Fruit fly (Drosophila melanogaster) whole organism, embryonic: ENCODE data around the gene CG3071.
A peak's percentile ranks its signal among the peaks of the same experiment; 100 is the strongest.

Experiments
- ATbp ChIP-seq: fragments of 200-800 bp; sonication (Bioruptor generic); optimal IDR thresholded peaks from 2 replicates; lab custom pipeline; 2017; ENCODE audit warnings: missing biosample characterization, mild to moderate bottlenecking, missing genetic modification characterization, missing genetic modification reagents
- B-H1 ChIP-seq: fragments of 200-800 bp; sonication (Bioruptor generic); IDR thresholded peaks from 3 replicates; pipeline ENCODE4 v1.3.6; 2022; ENCODE audit warnings: missing biosample characterization, missing genetic modification characterization
- BEAF-32 ChIP-seq: fragments of 200-800 bp; sonication (Bioruptor generic); optimal IDR thresholded peaks from 3 replicates; lab custom pipeline; 2017; ENCODE audit warnings: missing biosample characterization, missing genetic modification characterization, mild to moderate bottlenecking, moderate library complexity, missing genetic modification reagents
- Bgb ChIP-seq: fragments of 200-800 bp; sonication (Bioruptor generic); IDR thresholded peaks from 2 replicates; pipeline ENCODE4 v1.3.6; 2022; ENCODE audit warnings: missing biosample characterization, missing genetic modification characterization; ENCODE audit not compliant: partially characterized antibody
- CG10565 ChIP-seq: fragments of 200-800 bp; sonication (Bioruptor generic); optimal IDR thresholded peaks from 3 replicates; lab custom pipeline; 2016; ENCODE audit warnings: missing biosample characterization, mild to moderate bottlenecking, missing genetic modification characterization
- CG11723 ChIP-seq: fragments of 200-800 bp; sonication (Bioruptor generic); optimal IDR thresholded peaks from 2 replicates; lab custom pipeline; 2017; ENCODE audit warnings: missing biosample characterization, mild to moderate bottlenecking, missing genetic modification characterization
- CG14667 ChIP-seq: fragments of 200-800 bp; sonication (Bioruptor generic); IDR thresholded peaks from 2 replicates; pipeline ENCODE4 v1.3.6; 2022; ENCODE audit warnings: missing biosample characterization, missing genetic modification characterization
- CG17361 ChIP-seq: fragments of 200-800 bp; sonication (Bioruptor generic); IDR thresholded peaks from 3 replicates; pipeline ENCODE4 v1.3.6; 2022; ENCODE audit warnings: missing biosample characterization, missing genetic modification characterization
- CG17829 ChIP-seq: fragments of 200-800 bp; optimal IDR thresholded peaks from 2 replicates; lab custom pipeline; 2019; ENCODE audit warnings: missing biosample characterization, mild to moderate bottlenecking, missing genetic modification characterization, moderate library complexity
- CG18599 ChIP-seq: fragments of 200-800 bp; sonication (Bioruptor generic); optimal IDR thresholded peaks from 3 replicates; lab custom pipeline; 2017; ENCODE audit warnings: missing biosample characterization, missing genetic modification characterization, mild to moderate bottlenecking, moderate library complexity, missing genetic modification reagents
- CG2889 ChIP-seq: fragments of 200-800 bp; sonication (Bioruptor generic); IDR thresholded peaks from 3 replicates; pipeline ENCODE4 v1.3.6; 2022; ENCODE audit warnings: missing biosample characterization, missing genetic modification characterization
- CG31224 ChIP-seq: fragments of 200-800 bp; sonication (Bioruptor generic); IDR thresholded peaks from 2 replicates; pipeline ENCODE4 v1.3.6; 2022; ENCODE audit warnings: missing biosample characterization, missing genetic modification characterization
- CG32767 ChIP-seq: fragments of 200-800 bp; sonication (Bioruptor generic); IDR thresholded peaks from 2 replicates; pipeline ENCODE4 v1.3.6; 2022; ENCODE audit warnings: missing biosample characterization, missing genetic modification characterization
- CG42726 ChIP-seq: fragments of 200-800 bp; sonication (Bioruptor generic); IDR thresholded peaks from 2 replicates; pipeline ENCODE4 v1.3.6; 2022; ENCODE audit warnings: missing biosample characterization, missing genetic modification characterization; ENCODE audit not compliant: partially characterized antibody
- CG4404 ChIP-seq: fragments of 200-800 bp; sonication (Bioruptor generic); IDR thresholded peaks from 2 replicates; pipeline ENCODE4 v1.3.6; 2022; ENCODE audit warnings: missing biosample characterization, missing genetic modification characterization
- CG4707 ChIP-seq: fragments of 200-800 bp; sonication (Bioruptor generic); optimal IDR thresholded peaks from 2 replicates; lab custom pipeline; 2018; ENCODE audit warnings: missing biosample characterization, mild to moderate bottlenecking, missing genetic modification characterization, moderate library complexity
- CG6765 ChIP-seq: fragments of 200-800 bp; sonication (Bioruptor generic); optimal IDR thresholded peaks from 3 replicates; lab custom pipeline; 2017; ENCODE audit warnings: missing biosample characterization, mild to moderate bottlenecking, missing genetic modification characterization
- CG6854 ChIP-seq: fragments of 200-800 bp; sonication (Bioruptor generic); optimal IDR thresholded peaks from 3 replicates; lab custom pipeline; 2017; ENCODE audit warnings: missing biosample characterization, mild to moderate bottlenecking, missing genetic modification characterization
- CG8388 ChIP-seq: fragments of 200-800 bp; sonication (Bioruptor generic); optimal IDR thresholded peaks from 2 replicates; lab custom pipeline; 2019; ENCODE audit warnings: missing biosample characterization, mild to moderate bottlenecking, missing genetic modification characterization, moderate library complexity
- CTCF ChIP-seq: fragments of 200-800 bp; sonication (Bioruptor generic); optimal IDR thresholded peaks from 2 replicates; lab custom pipeline; 2017; ENCODE audit warnings: missing biosample characterization, mild to moderate bottlenecking, missing genetic modification characterization, moderate library complexity
- Chrac-16 ChIP-seq: fragments of 200-800 bp; sonication (Bioruptor generic); optimal IDR thresholded peaks from 3 replicates; lab custom pipeline; 2016; ENCODE audit warnings: missing biosample characterization, missing genetic modification characterization
- Dip2 ChIP-seq: fragments of 200-800 bp; sonication (Bioruptor generic); IDR thresholded peaks from 2 replicates; pipeline ENCODE4 v1.3.6; 2022; ENCODE audit warnings: missing biosample characterization, missing genetic modification characterization
- E2f1 ChIP-seq: fragments of 200-800 bp; sonication (Bioruptor generic); IDR thresholded peaks from 2 replicates; pipeline ENCODE4 v1.3.6; 2022; ENCODE audit warnings: missing biosample characterization, missing genetic modification characterization
- Gsc ChIP-seq: fragments of 200-800 bp; sonication (Bioruptor generic); IDR thresholded peaks from 2 replicates; pipeline ENCODE4 v1.3.6; 2022; ENCODE audit warnings: missing biosample characterization, missing genetic modification characterization
- HLH54F ChIP-seq: fragments of 200-800 bp; sonication (Bioruptor generic); optimal IDR thresholded peaks from 3 replicates; lab custom pipeline; 2016; ENCODE audit warnings: missing biosample characterization, missing genetic modification characterization
- Hmr ChIP-seq: fragments of 200-800 bp; sonication (Bioruptor generic); optimal IDR thresholded peaks from 3 replicates; lab custom pipeline; 2017; ENCODE audit warnings: mild to moderate bottlenecking, missing biosample characterization, missing genetic modification reagents, missing genetic modification characterization
- Meics ChIP-seq: fragments of 200-800 bp; sonication (Bioruptor generic); optimal IDR thresholded peaks from 2 replicates; lab custom pipeline; 2017; ENCODE audit warnings: missing biosample characterization, mild to moderate bottlenecking, missing genetic modification characterization
- Mrtf ChIP-seq: fragments of 200-800 bp; sonication (Bioruptor generic); IDR thresholded peaks from 3 replicates; pipeline ENCODE4 v1.3.6; 2022; ENCODE audit warnings: missing biosample characterization, missing genetic modification characterization
- Nf-YC ChIP-seq: fragments of 200-800 bp; optimal IDR thresholded peaks from 3 replicates; lab custom pipeline; 2019; ENCODE audit warnings: missing biosample characterization, mild to moderate bottlenecking, missing genetic modification characterization, moderate library complexity
- Usf ChIP-seq: fragments of 200-800 bp; sonication (Bioruptor generic); optimal IDR thresholded peaks from 2 replicates; lab custom pipeline; 2017; ENCODE audit warnings: missing genotype, missing biosample characterization, missing genetic modification characterization
- ash1 ChIP-seq: fragments of 200-800 bp; sonication (Bioruptor generic); optimal IDR thresholded peaks from 2 replicates; lab custom pipeline; 2018; ENCODE audit warnings: missing biosample characterization, mild to moderate bottlenecking, missing genetic modification characterization
- btn ChIP-seq: fragments of 200-800 bp; sonication (Bioruptor generic); optimal IDR thresholded peaks from 2 replicates; lab custom pipeline; 2016; ENCODE audit warnings: missing biosample characterization, missing genetic modification characterization
- cad ChIP-seq: fragments of >200 bp; optimal IDR thresholded peaks from 2 replicates; lab custom pipeline; 2017; ENCODE audit warnings: missing biosample characterization, missing genetic modification characterization
- da ChIP-seq: fragments of 200-800 bp; sonication (Bioruptor generic); optimal IDR thresholded peaks from 2 replicates; lab custom pipeline; 2016; ENCODE audit warnings: missing biosample characterization, missing genetic modification characterization
- dati ChIP-seq: fragments of 200-800 bp; sonication (Bioruptor generic); IDR thresholded peaks from 2 replicates; pipeline ENCODE4 v1.3.6; 2022; ENCODE audit warnings: missing biosample characterization, missing genetic modification characterization
- dimm ChIP-seq: fragments of 200-800 bp; sonication (Bioruptor generic); IDR thresholded peaks from 2 replicates; pipeline ENCODE4 v1.3.6; 2022; ENCODE audit warnings: missing biosample characterization, missing genetic modification characterization
- dm ChIP-seq: fragments of 200-800 bp; sonication (Bioruptor generic); optimal IDR thresholded peaks from 3 replicates; lab custom pipeline; 2016; ENCODE audit warnings: missing biosample characterization, missing genetic modification characterization
- fd96Cb ChIP-seq: fragments of 200-800 bp; sonication (Bioruptor generic); optimal IDR thresholded peaks from 2 replicates; lab custom pipeline; 2018; ENCODE audit warnings: missing biosample characterization, mild to moderate bottlenecking, missing genetic modification characterization, moderate library complexity
- gem ChIP-seq: fragments of 200-800 bp; sonication (Bioruptor generic); optimal IDR thresholded peaks from 2 replicates; lab custom pipeline; 2019; ENCODE audit warnings: missing biosample characterization, mild to moderate bottlenecking, missing genetic modification characterization, moderate library complexity
- h ChIP-seq: fragments of >200 bp; optimal IDR thresholded peaks from 2 replicates; lab custom pipeline; 2017
- hb ChIP-seq: fragments of 200-800 bp; sonication (Bioruptor generic); IDR thresholded peaks from 3 replicates; pipeline ENCODE4 v1.3.6; 2022; ENCODE audit warnings: missing biosample characterization, missing genetic modification characterization; ENCODE audit not compliant: partially characterized antibody
- jing ChIP-seq: fragments of 200-800 bp; sonication (Bioruptor generic); optimal IDR thresholded peaks from 2 replicates; lab custom pipeline; 2018; ENCODE audit warnings: missing biosample characterization, mild to moderate bottlenecking, missing genetic modification characterization
- lola ChIP-seq, 3 experiments: fragments of >200 bp in 2 of 3; fragments of 200-800 bp in 1 of 3; sonication (Bioruptor generic) in 1 of 3; optimal IDR thresholded peaks; 2 replicates each; lab custom pipeline; 2017 to 2019; ENCODE audit warnings: missing biosample characterization in 3 of 3, missing genetic modification characterization in 3 of 3, mild to moderate bottlenecking in 1 of 3, moderate library complexity in 1 of 3
- mld ChIP-seq: fragments of 200-800 bp; sonication (Bioruptor generic); IDR thresholded peaks from 3 replicates; pipeline ENCODE4 v1.3.6; 2022; ENCODE audit warnings: missing biosample characterization, missing genetic modification characterization; ENCODE audit not compliant: partially characterized antibody
- org-1 ChIP-seq: fragments of 200-800 bp; sonication (Bioruptor generic); optimal IDR thresholded peaks from 2 replicates; lab custom pipeline; 2017; ENCODE audit warnings: missing biosample characterization, missing genetic modification characterization
- peb ChIP-seq: fragments of 200-800 bp; sonication (Bioruptor generic); IDR thresholded peaks from 2 replicates; pipeline ENCODE4 v1.3.6; 2022; ENCODE audit warnings: missing biosample characterization, missing genetic modification characterization
- pnt ChIP-seq: fragments of 200-800 bp; sonication (Bioruptor generic); optimal IDR thresholded peaks from 3 replicates; lab custom pipeline; 2016; ENCODE audit warnings: missing biosample characterization, missing genetic modification characterization
- pum ChIP-seq: fragments of 200-800 bp; sonication (Bioruptor generic); optimal IDR thresholded peaks from 2 replicates; lab custom pipeline; 2016; ENCODE audit warnings: missing biosample characterization, missing genetic modification characterization
- row ChIP-seq: fragments of 200-800 bp; sonication (Bioruptor generic); IDR thresholded peaks from 3 replicates; pipeline ENCODE4 v1.3.6; 2022; ENCODE audit warnings: missing biosample characterization, missing genetic modification characterization
- sd ChIP-seq: fragments of 200-800 bp; sonication (Bioruptor generic); optimal IDR thresholded peaks from 3 replicates; lab custom pipeline; 2018; ENCODE audit warnings: missing biosample characterization, mild to moderate bottlenecking, missing genetic modification characterization, moderate library complexity
- sens-2 ChIP-seq: fragments of 200-800 bp; sonication (Bioruptor generic); IDR thresholded peaks from 2 replicates; pipeline ENCODE4 v1.3.6; 2022; ENCODE audit warnings: missing biosample characterization, missing genetic modification characterization
- slp2 ChIP-seq: fragments of 200-800 bp; sonication (Bioruptor generic); optimal IDR thresholded peaks from 2 replicates; lab custom pipeline; 2016; ENCODE audit warnings: missing biosample characterization, missing genetic modification characterization
- usp ChIP-seq: fragments of >200 bp; optimal IDR thresholded peaks from 2 replicates; lab custom pipeline; 2017; ENCODE audit warnings: missing biosample characterization, missing genetic modification characterization

The CG3071 gene

DNA sequence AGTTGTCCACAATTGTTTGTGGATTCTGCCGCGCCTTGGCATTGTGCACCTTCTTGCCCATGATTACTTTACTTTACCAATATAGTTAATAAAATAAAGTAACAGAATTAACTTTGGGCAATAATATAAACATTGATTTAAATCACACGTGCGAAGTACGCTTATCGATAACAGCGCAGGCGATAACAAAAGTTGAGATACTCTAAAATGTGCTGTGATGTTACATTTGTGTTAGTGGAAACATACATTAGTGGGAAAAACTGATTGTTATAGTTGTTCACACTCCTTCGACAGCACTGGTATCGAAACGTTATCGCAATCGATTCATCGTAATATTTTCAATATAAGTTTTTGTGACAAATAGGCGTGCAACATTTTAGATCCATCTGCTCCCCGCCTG lies 20.8 kb upstream of the CG3071 start, which contains the start of gene kz (continued):
- no peak for TF ChIP-seq Hmr
- no peak for TF ChIP-seq CG18599 (GFP tag; lab: Kevin White, UChicago)
- no peak for TF ChIP-seq CG11723 (GFP tag; lab: Kevin White, UChicago)
- TF ChIP-seq CG31224 (GFP tag; lab: Robert Waterston, UW): no peak
- TF ChIP-seq row (GFP tag; lab: Robert Waterston, UW): peak; percentile 57; the same call in 1 of the 3 replicates
- TF ChIP-seq fd96Cb (tag; lab: Kevin White, UChicago): no peak
- TF ChIP-seq CTCF: no peak
- no peak for TF ChIP-seq pum (GFP tag; lab: Kevin White, UChicago)
- no peak for TF ChIP-seq CG2889
- no peak for TF ChIP-seq CG8388
- TF ChIP-seq CG10565: no peak
- TF ChIP-seq pnt: no peak
- TF ChIP-seq cad (GFP tag; lab: Kevin White, UChicago): no peak
- no peak for TF ChIP-seq gem (tag; lab: Kevin White, UChicago)
- TF ChIP-seq HLH54F (GFP tag; lab: Kevin White, UChicago): no peak
- TF ChIP-seq slp2 (GFP tag; lab: Kevin White, UChicago): no peak
- TF ChIP-seq dm (GFP tag; lab: Kevin White, UChicago): peak; percentile 92
- no peak for TF ChIP-seq h (lab: Kevin White, UChicago)
- TF ChIP-seq sd: no peak
- TF ChIP-seq Chrac-16 (GFP tag; lab: Kevin White, UChicago): no peak
- TF ChIP-seq ash1 (GFP tag; lab: Kevin White, UChicago): no peak
- no peak for TF ChIP-seq CG17361 (GFP tag; lab: Robert Waterston, UW)
- no peak for TF ChIP-seq CG6854 (GFP tag; lab: Kevin White, UChicago)
- TF ChIP-seq org-1 (GFP tag; lab: Kevin White, UChicago): no peak
- TF ChIP-seq usp (GFP tag; lab: Kevin White, UChicago): no peak
- no peak for TF ChIP-seq sens-2 (GFP tag; lab: Robert Waterston, UW)
- TF ChIP-seq CG14667: no peak
- TF ChIP-seq ATbp (GFP tag; lab: Kevin White, UChicago): no peak
- no peak for TF ChIP-seq Meics (GFP tag; lab: Kevin White, UChicago)
- no peak for TF ChIP-seq Gsc (GFP tag; lab: Robert Waterston, UW)
- TF ChIP-seq dimm (GFP tag; lab: Robert Waterston, UW): no peak
- peak; percentile 84; the same call in 1 of the 2 replicates for TF ChIP-seq CG42726
- TF ChIP-seq peb: no peak
- no peak for TF ChIP-seq dati (GFP tag; lab: Robert Waterston, UW)
- no peak for TF ChIP-seq Usf (GFP tag; lab: Kevin White, UChicago)
- TF ChIP-seq B-H1 (GFP tag; lab: Robert Waterston, UW): no peak
- TF ChIP-seq jing (GFP tag; lab: Kevin White, UChicago): no peak
- no peak for TF ChIP-seq E2f1 (GFP tag; lab: Robert Waterston, UW)
- no peak for TF ChIP-seq lola (GFP tag; optimal IDR thresholded peaks at IDR 0.05; lab: Kevin White, UChicago)
- TF ChIP-seq CG17829 (tag; lab: Kevin White, UChicago): no peak
- no peak for TF ChIP-seq Mrtf (GFP tag; lab: Robert Waterston, UW)
- no peak for TF ChIP-seq CG32767
- TF ChIP-seq CG4707 (GFP tag; lab: Kevin White, UChicago): no peak
- TF ChIP-seq btn (GFP tag; lab: Kevin White, UChicago): no peak
- peak; percentile 97 for TF ChIP-seq Bgb (GFP tag; lab: Robert Waterston, UW)
- peak; percentile 76 for TF ChIP-seq BEAF-32
- no peak for TF ChIP-seq Nf-YC (tag; lab: Kevin White, UChicago)
- TF ChIP-seq CG6765 (GFP tag; lab: Kevin White, UChicago): no peak
- no peak for TF ChIP-seq CG4404 (GFP tag; lab: Robert Waterston, UW)
- no peak for TF ChIP-seq da
- peak; percentile 96 for TF ChIP-seq mld
- TF ChIP-seq Dip2 (GFP tag; lab: Robert Waterston, UW): no peak
- peak; percentile 99 for TF ChIP-seq hb (GFP tag; lab: Robert Waterston, UW)
